Fruit fly (Drosophila melanogaster): ENCODE measurements around the gene Or10a.

Or10a gene

DNA sequence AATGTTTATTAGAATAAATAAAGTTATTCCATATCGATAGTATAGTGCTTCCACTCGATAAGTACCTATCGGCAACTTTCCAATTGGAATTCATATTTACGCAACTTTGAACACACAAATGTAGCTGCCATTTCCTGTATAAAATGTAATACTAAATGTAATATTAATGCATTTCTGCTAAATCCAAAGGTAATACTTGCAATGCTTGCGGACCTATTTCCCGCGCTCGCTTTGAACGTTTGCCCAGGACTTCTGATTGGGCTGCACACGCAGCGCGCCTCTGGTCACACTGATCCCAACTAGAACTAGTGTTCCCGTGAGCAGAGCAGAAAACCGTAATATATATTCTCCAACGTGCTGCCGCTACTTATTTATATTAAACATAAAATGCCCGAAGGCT, 47.8 kb downstream of the Or10a start, which contains the start of gene dlg1 (continued):
- TF ChIP-seq Sin3A (optimal IDR thresholded peaks at IDR 0.05) (peak; percentile 8), E2f2 (GFP tag; IDR thresholded peaks at IDR 0.05) (peak; percentile 83), nerfin-2 (GFP tag; IDR thresholded peaks at IDR 0.05; ENCODE audit: partially characterized antibody) (peak; percentile 49; the same call in 1 of the 2 replicates), CG11247 (GFP tag; IDR thresholded peaks at IDR 0.05) (no peak), CG16813 (GFP tag; IDR thresholded peaks at IDR 0.05; ENCODE audit: partially characterized antibody) (peak; percentile 67), zfh2 (GFP tag; optimal IDR thresholded peaks at IDR 0.05) (no peak), zen2 (GFP tag; IDR thresholded peaks at IDR 0.05; ENCODE audit: partially characterized antibody) (peak; percentile 10; the same call in 1 of the 3 replicates), sd (tag; optimal IDR thresholded peaks at IDR 0.05) (peak; percentile 30), hbn (GFP tag; IDR thresholded peaks at IDR 0.05; ENCODE audit: partially characterized antibody) (peak; percentile 58), mld (GFP tag; IDR thresholded peaks at IDR 0.05; ENCODE audit: partially characterized antibody) (peak; percentile 50; the same call in 1 of the 3 replicates), unc-4 (GFP tag; IDR thresholded peaks at IDR 0.05; ENCODE audit: partially characterized antibody) (peak; percentile 70), Eip74EF (GFP tag; optimal IDR thresholded peaks at IDR 0.05) (no peak), zen (tag; optimal IDR thresholded peaks at IDR 0.05) (peak; percentile 11), sc (optimal IDR thresholded peaks at IDR 0.05) (no peak), sc (GFP tag; optimal IDR thresholded peaks at IDR 0.05) (no peak), Opbp (GFP tag; IDR thresholded peaks at IDR 0.05; ENCODE audit: partially characterized antibody) (peak; percentile 54; the same call in 1 of the 3 replicates), stwl (tag; optimal IDR thresholded peaks at IDR 0.05) (peak; percentile 63), CoRest (tag; optimal IDR thresholded peaks at IDR 0.05) (peak; percentile 32), lilli (GFP tag; optimal IDR thresholded peaks at IDR 0.05) (peak; percentile 8), CG11085 (GFP tag; IDR thresholded peaks at IDR 0.05) (no peak), tup (GFP tag; optimal IDR thresholded peaks at IDR 0.05) (no peak), Bgb (GFP tag; IDR thresholded peaks at IDR 0.05; ENCODE audit: partially characterized antibody) (peak; percentile 65), CG34224 (GFP tag; IDR thresholded peaks at IDR 0.05; ENCODE audit: partially characterized antibody) (peak; percentile 73; the same call in 2 of the 3 replicates), Lhr (GFP tag; optimal IDR thresholded peaks at IDR 0.05) (no peak), HLH4C (GFP tag; IDR thresholded peaks at IDR 0.05; ENCODE audit: partially characterized antibody) (peak; percentile 75), CG3995 (GFP tag; optimal IDR thresholded peaks at IDR 0.05) (peak; percentile 73), Med (GFP tag) (peak; percentile 77), CG11560 (tag; IDR thresholded peaks at IDR 0.05) (peak; percentile 93), CG2129 (GFP tag; IDR thresholded peaks at IDR 0.05; ENCODE audit: partially characterized antibody) (peak; percentile 31; the same call in 1 of the 2 replicates), Nf-YC (tag; optimal IDR thresholded peaks at IDR 0.05) (peak; percentile 57), CG17186 (GFP tag; optimal IDR thresholded peaks at IDR 0.05) (peak; percentile 4), chinmo (GFP tag; IDR thresholded peaks at IDR 0.05; ENCODE audit: partially characterized antibody) (0 out of 4 replicates have a peak, but pooled peaks have one; percentile 49), insv (GFP tag; optimal IDR thresholded peaks at IDR 0.05) (peak; percentile 94 to 99), gfzf (GFP tag; optimal IDR thresholded peaks at IDR 0.05) (peak; percentile 67), pzg (GFP tag; optimal IDR thresholded peaks at IDR 0.05) (peak; percentile 55), kah (GFP tag; optimal IDR thresholded peaks at IDR 0.05) (no peak), MBD-R2 (GFP tag; IDR thresholded peaks at IDR 0.05) (peak; percentile 56), CG14710 (tag; optimal IDR thresholded peaks at IDR 0.05) (peak; percentile 43), ato (GFP tag; IDR thresholded peaks at IDR 0.05; ENCODE audit: partially characterized antibody) (peak; percentile 34; the same call in 1 of the 2 replicates), CG42726 (GFP tag; IDR thresholded peaks at IDR 0.05; ENCODE audit: partially characterized antibody) (no peak), inv (GFP tag; IDR thresholded peaks at IDR 0.05; ENCODE audit: partially characterized antibody) (peak; percentile 58), CG17912 (GFP tag; optimal IDR thresholded peaks at IDR 0.05) (no peak), CG17802 (tag; optimal IDR thresholded peaks at IDR 0.05) (no peak), vnd (GFP tag; IDR thresholded peaks at IDR 0.05; ENCODE audit: partially characterized antibody) (peak; percentile 56; the same call in 2 of the 3 replicates), CG2116 (GFP tag; optimal IDR thresholded peaks at IDR 0.05) (peak; percentile 31), Dref (GFP tag; IDR thresholded peaks at IDR 0.05) (peak; percentile 56), CG13287 (GFP tag; IDR thresholded peaks at IDR 0.05; ENCODE audit: partially characterized antibody) (peak; percentile 78)
